Worm (Caenorhabditis elegans) whole organism, midembryonic: Measurements from ENCODE around the gene ceh-75.

Source experiments
- T22C8.4 ChIP-seq: fragments of 200-800 bp; sonication (Bioruptor generic); IDR thresholded peaks from 2 replicates; pipeline ENCODE4 v1.3.6; 2022; ENCODE audit warnings: missing genetic modification characterization, missing compliant biosample characterization
- flt-1 ChIP-seq: fragments of 200-800 bp; sonication (Bioruptor generic); IDR thresholded peaks from 2 replicates; pipeline ENCODE4 v1.3.6; 2022; ENCODE audit warnings: missing genetic modification characterization, missing compliant biosample characterization
- med-1 ChIP-seq: sonication (generic microtip); optimal IDR thresholded peaks from 2 replicates; lab custom pipeline; 2017; ENCODE audit warnings: missing genetic modification characterization, mild to moderate bottlenecking, missing compliant biosample characterization, antibody characterized with exemption, missing genetic modification reagents; ENCODE audit not compliant: insufficient read depth
- tab-1 ChIP-seq: fragments of 200-800 bp; sonication (Bioruptor generic); IDR thresholded peaks from 2 replicates; pipeline ENCODE4 v1.3.6; 2022; ENCODE audit warnings: missing genetic modification characterization, missing compliant biosample characterization
- ztf-23 ChIP-seq: fragments of 200-800 bp; sonication (Bioruptor generic); IDR thresholded peaks from 2 replicates; pipeline ENCODE4 v1.3.6; 2022; ENCODE audit warnings: missing genetic modification reagents, missing genetic modification characterization, missing compliant biosample characterization
- ztf-29 ChIP-seq: fragments of 200-800 bp; sonication (Bioruptor generic); IDR thresholded peaks from 2 replicates; pipeline ENCODE4 v1.3.6; 2022; ENCODE audit warnings: missing genetic modification reagents, missing genetic modification characterization, missing compliant biosample characterization

DNA sequence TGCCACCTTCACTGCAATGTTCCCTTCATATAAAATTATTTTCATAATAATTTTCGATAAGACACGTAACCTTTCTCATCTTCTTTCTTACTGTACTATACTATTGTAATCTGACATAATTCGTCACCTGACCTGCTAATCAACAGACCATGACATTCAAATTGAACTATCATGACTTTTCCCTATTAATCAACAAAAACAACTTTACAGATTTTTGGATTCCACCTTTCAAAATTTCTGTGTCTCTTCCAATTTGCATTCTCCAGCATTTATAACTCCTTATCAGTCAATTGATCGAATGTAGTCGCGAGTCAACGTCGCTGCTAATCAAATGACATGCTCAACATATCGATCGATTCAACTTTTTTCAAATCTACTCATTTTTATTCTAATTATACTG is 31.5 kb upstream of the ceh-75 start, which contains the start of gene fshr-1:
- no peak for TF ChIP-seq ztf-23 (GFP tag; lab: Robert Waterston, UW)
- TF ChIP-seq tab-1 (GFP tag; lab: Robert Waterston, UW) = no peak
- no peak for TF ChIP-seq med-1 (GFP tag; lab: Kevin White, UChicago)
- no peak for TF ChIP-seq flt-1 (GFP tag; lab: Robert Waterston, UW)
- TF ChIP-seq T22C8.4 (GFP tag; lab: Robert Waterston, UW) = no peak
- TF ChIP-seq ztf-29 (GFP tag; lab: Robert Waterston, UW) = no peak
